Worm (Caenorhabditis elegans) whole organism, L1 larva: ENCODE data around the gene srt-6.
A peak's percentile ranks its signal among the peaks of the same experiment; 100 is the strongest.
"Not testable (repeated sequence)": the region's sequence is repeated elsewhere in the genome, so short reads cannot be mapped to it uniquely, and the experiment has no call there.

Experiments used
- C04F5.9 ChIP-seq: sonication (generic microtip); optimal IDR thresholded peaks from 2 replicates; lab custom pipeline; 2016; ENCODE audit warnings: missing genetic modification characterization, missing compliant biosample characterization
- C16A3.4 ChIP-seq: fragments of 150-350 bp; optimal IDR thresholded peaks from 2 replicates; lab custom pipeline; 2014; ENCODE audit warnings: missing biosample characterization, missing genetic modification characterization
- C34B4.2 ChIP-seq: sonication (generic microtip); optimal IDR thresholded peaks from 2 replicates; lab custom pipeline; 2017; ENCODE audit warnings: mild to moderate bottlenecking, missing genetic modification characterization, missing compliant biosample characterization
- F16B12.6 ChIP-seq: fragments of 150-350 bp; optimal IDR thresholded peaks from 2 replicates; lab custom pipeline; 2014; ENCODE audit warnings: missing biosample characterization, missing genetic modification characterization
- Y116A8C.19 ChIP-seq: sonication (generic microtip); optimal IDR thresholded peaks from 2 replicates; lab custom pipeline; 2016; ENCODE audit warnings: missing compliant biosample characterization, missing genetic modification characterization, borderline replicate concordance
- aha-1 ChIP-seq: fragments of 150-350 bp; optimal IDR thresholded peaks from 2 replicates; lab custom pipeline; 2014; ENCODE audit warnings: missing biosample characterization, missing genetic modification characterization
- aly-2 ChIP-seq: fragments of 150-350 bp; optimal IDR thresholded peaks from 2 replicates; lab custom pipeline; 2014; ENCODE audit warnings: missing biosample characterization, missing genetic modification characterization
- ceh-63 ChIP-seq: fragments of 200-800 bp; sonication (Bioruptor generic); optimal IDR thresholded peaks from 2 replicates; lab custom pipeline; 2018; ENCODE audit warnings: mild to moderate bottlenecking, missing genetic modification characterization, missing compliant biosample characterization
- ceh-82 ChIP-seq, 3 experiments: fragments of 150-350 bp in 1 of 3; sonication (generic microtip) in 2 of 3; optimal IDR thresholded peaks; 2 replicates each; lab custom pipeline; 2014 to 2017; ENCODE audit warnings: missing biosample characterization in 3 of 3, missing genetic modification characterization in 3 of 3
- ceh-90 ChIP-seq: sonication (generic microtip); optimal IDR thresholded peaks from 2 replicates; lab custom pipeline; 2016; ENCODE audit warnings: missing genetic modification characterization, missing compliant biosample characterization
- dsc-1 ChIP-seq: sonication (generic microtip); optimal IDR thresholded peaks from 2 replicates; lab custom pipeline; 2016; ENCODE audit warnings: mild to moderate bottlenecking, missing genetic modification characterization, missing compliant biosample characterization
- efl-1 ChIP-seq, 4 experiments: fragments of 150-350 bp; optimal IDR thresholded peaks in 3 of 4; peaks in 1 of 4; 1 replicate in 1 of 4; 2 replicates in 3 of 4; lab custom pipeline; 2014; ENCODE audit warnings: missing biosample characterization in 2 of 4, missing genetic modification characterization in 2 of 4, missing genetic modification reagents in 2 of 4
- egl-13 ChIP-seq: sonication (generic microtip); optimal IDR thresholded peaks from 2 replicates; lab custom pipeline; 2016; ENCODE audit warnings: missing genotype, missing genetic modification reagents, missing genetic modification characterization, missing compliant biosample characterization
- elt-2 ChIP-seq: sonication (generic microtip); optimal IDR thresholded peaks from 2 replicates; lab custom pipeline; 2016; ENCODE audit warnings: missing genetic modification characterization, mild to moderate bottlenecking, inconsistent platforms, missing compliant biosample characterization, missing genetic modification reagents
- elt-3 ChIP-seq, 6 experiments: fragments of 150-350 bp in 1 of 6; sonication (generic microtip); optimal IDR thresholded peaks; 2 replicates each; lab custom pipeline; 2017 to 2018; ENCODE audit warnings: missing biosample characterization in 6 of 6, missing genetic modification characterization in 6 of 6, inconsistent platforms in 1 of 6
- ets-5 ChIP-seq: fragments of 200-800 bp; sonication (Bioruptor generic); IDR thresholded peaks from 2 replicates; pipeline ENCODE4 v1.3.6; 2022; ENCODE audit warnings: missing genetic modification characterization, missing compliant biosample characterization
- fkh-4 ChIP-seq: sonication (generic microtip); optimal IDR thresholded peaks from 2 replicates; lab custom pipeline; 2016; ENCODE audit warnings: missing compliant biosample characterization, missing genetic modification characterization, borderline replicate concordance
- fos-1 ChIP-seq: fragments of 150-350 bp; optimal IDR thresholded peaks from 2 replicates; lab custom pipeline; 2014; ENCODE audit warnings: missing biosample characterization, missing genetic modification characterization
- irx-1 ChIP-seq: sonication (generic microtip); optimal IDR thresholded peaks from 2 replicates; lab custom pipeline; 2016; ENCODE audit warnings: missing genetic modification characterization, missing compliant biosample characterization
- isw-1 ChIP-seq: fragments of 200-800 bp; sonication (Bioruptor generic); IDR thresholded peaks from 2 replicates; pipeline ENCODE4 v1.3.6; 2022; ENCODE audit warnings: missing genetic modification characterization, missing compliant biosample characterization
- jun-1 ChIP-seq: fragments of 150-350 bp; optimal IDR thresholded peaks from 2 replicates; lab custom pipeline; 2014; ENCODE audit warnings: missing biosample characterization, missing genetic modification reagents, missing genetic modification characterization
- lin-13 ChIP-seq: fragments of 150-350 bp; optimal IDR thresholded peaks from 2 replicates; lab custom pipeline; 2014; ENCODE audit warnings: missing biosample characterization, missing genetic modification reagents, missing genetic modification characterization
- lin-14 ChIP-seq: fragments of 200-800 bp; sonication (Bioruptor generic); optimal IDR thresholded peaks from 2 replicates; lab custom pipeline; 2018; ENCODE audit warnings: mild to moderate bottlenecking, missing genetic modification characterization, moderate library complexity, missing compliant biosample characterization
- lin-35 ChIP-seq, 2 experiments: fragments of 150-350 bp; optimal IDR thresholded peaks; 2 replicates each; lab custom pipeline; 2014; ENCODE audit warnings: missing biosample characterization in 2 of 2, missing genetic modification characterization in 2 of 2, missing genetic modification reagents in 2 of 2
- mab-9 ChIP-seq: fragments of 200-800 bp; sonication (Bioruptor generic); IDR thresholded peaks from 2 replicates; pipeline ENCODE4 v1.3.6; 2022; ENCODE audit warnings: missing genetic modification reagents, missing genetic modification characterization, missing compliant biosample characterization
- mef-2 ChIP-seq: fragments of 150-350 bp; optimal IDR thresholded peaks from 2 replicates; lab custom pipeline; 2014; ENCODE audit warnings: missing biosample characterization, missing genetic modification characterization
- nhr-11 ChIP-seq: fragments of 150-350 bp; optimal IDR thresholded peaks from 2 replicates; lab custom pipeline; 2014; ENCODE audit warnings: missing biosample characterization, missing genetic modification characterization
- nhr-12 ChIP-seq: sonication (generic microtip); optimal IDR thresholded peaks from 2 replicates; lab custom pipeline; 2017; ENCODE audit warnings: missing biosample characterization, missing genetic modification characterization
- nhr-19 ChIP-seq: fragments of 200-800 bp; sonication (Bioruptor generic); conservative IDR thresholded peaks from 2 replicates; pipeline ENCODE4 v1.3.6; 2022; ENCODE audit warnings: missing genetic modification characterization, missing compliant biosample characterization
- nhr-237 ChIP-seq: fragments of 150-350 bp; optimal IDR thresholded peaks from 2 replicates; lab custom pipeline; 2014; ENCODE audit warnings: missing biosample characterization, missing genetic modification characterization
- nhr-28 ChIP-seq: fragments of 150-350 bp; optimal IDR thresholded peaks from 2 replicates; lab custom pipeline; 2014; ENCODE audit warnings: missing biosample characterization, missing genetic modification characterization
- nhr-76 ChIP-seq: sonication (generic microtip); optimal IDR thresholded peaks from 2 replicates; lab custom pipeline; 2017; ENCODE audit warnings: missing biosample characterization, missing genetic modification characterization
- pqm-1 ChIP-seq: sonication (generic microtip); optimal IDR thresholded peaks from 3 replicates; lab custom pipeline; 2017; ENCODE audit warnings: missing biosample characterization, missing genetic modification characterization
- rnt-1 ChIP-seq: sonication (generic microtip); optimal IDR thresholded peaks from 2 replicates; lab custom pipeline; 2016; ENCODE audit warnings: mild to moderate bottlenecking, missing genetic modification characterization, moderate library complexity, missing compliant biosample characterization
- sox-4 ChIP-seq: sonication (generic microtip); optimal IDR thresholded peaks from 2 replicates; lab custom pipeline; 2016; ENCODE audit warnings: missing genetic modification characterization, missing compliant biosample characterization
- sup-37 ChIP-seq: fragments of 200-800 bp; sonication (Bioruptor generic); optimal IDR thresholded peaks from 2 replicates; lab custom pipeline; 2018; ENCODE audit warnings: mild to moderate bottlenecking, missing genetic modification characterization, missing compliant biosample characterization
- swsn-7 ChIP-seq: sonication (generic microtip); optimal IDR thresholded peaks from 2 replicates; lab custom pipeline; 2016; ENCODE audit warnings: missing genetic modification characterization, missing compliant biosample characterization
- tlp-1 ChIP-seq: fragments of 150-350 bp; optimal IDR thresholded peaks from 2 replicates; lab custom pipeline; 2014; ENCODE audit warnings: missing biosample characterization, missing genetic modification characterization
- unc-98 ChIP-seq: fragments of 200-800 bp; sonication (Bioruptor generic); IDR thresholded peaks from 2 replicates; pipeline ENCODE4 v1.3.6; 2022; ENCODE audit warnings: missing genetic modification characterization, missing compliant biosample characterization
- xbp-1 ChIP-seq: sonication (generic microtip); optimal IDR thresholded peaks from 2 replicates; lab custom pipeline; 2016; ENCODE audit warnings: missing genetic modification characterization, missing compliant biosample characterization
- zip-4 ChIP-seq: fragments of 200-800 bp; sonication (Bioruptor generic); optimal IDR thresholded peaks from 2 replicates; lab custom pipeline; 2018; ENCODE audit warnings: mild to moderate bottlenecking, missing genetic modification characterization, moderate library complexity, missing compliant biosample characterization
- ztf-4 ChIP-seq: fragments of 150-350 bp; optimal IDR thresholded peaks from 2 replicates; lab custom pipeline; 2014; ENCODE audit warnings: missing biosample characterization, missing genetic modification characterization

srt-6 gene

ce11 chrV:7444331-7444730, 35.7 kb upstream of the srt-6 start, which contains the start of gene nhr-141:
Gene nhr-141 (plus strand): TSS chrV:7444661.
- not testable (repeated sequence) for TF ChIP-seq mef-2, F16B12.6, C16A3.4 (tag; lab: Kevin White, UChicago)
- TF ChIP-seq, all 84 proteins: peak for 0; not testable (repeated sequence) for 84

DNA sequence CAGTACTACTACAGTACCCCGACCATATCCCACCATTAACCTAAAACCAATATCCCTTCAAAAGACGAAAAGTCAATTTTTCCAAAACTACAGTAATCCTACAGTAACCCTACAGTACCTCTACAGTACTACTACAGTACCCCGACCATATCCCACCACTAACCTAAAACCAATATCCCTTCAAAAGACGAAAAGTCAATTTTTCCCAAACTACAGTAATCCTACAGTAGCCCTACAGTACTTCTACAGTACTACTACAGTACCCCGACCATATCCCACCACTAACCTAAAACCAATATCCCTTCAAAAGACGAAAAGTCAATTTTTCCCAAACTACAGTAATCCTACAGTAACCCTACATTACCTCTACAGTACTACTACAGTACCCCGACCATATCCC, 34.9 kb upstream of the srt-6 start:
- TF ChIP-seq unc-98 (GFP tag; lab: Robert Waterston, UW) (peak; percentile 53; the same call in 1 of the 2 replicates), ets-5 (0 out of 2 replicates have a peak, but pooled peaks have one; percentile 52), mab-9 (GFP tag; lab: Robert Waterston, UW) (peak; percentile 75)

ce11 chrV:7439807-7440206, 31.2 kb upstream of the srt-6 start, which contains the start of gene try-13:
Gene try-13 (plus strand): TSS chrV:7440107.
- no peak for TF ChIP-seq C04F5.9
- no peak for TF ChIP-seq efl-1 (optimal IDR thresholded peaks at IDR 0.05; lab: Kevin White, UChicago)
- TF ChIP-seq efl-1 (GFP tag; optimal IDR thresholded peaks at IDR 0.05 in 1 of 2; lab: Kevin White, UChicago) = peak in 1 of 2 experiments; percentile 36

DNA sequence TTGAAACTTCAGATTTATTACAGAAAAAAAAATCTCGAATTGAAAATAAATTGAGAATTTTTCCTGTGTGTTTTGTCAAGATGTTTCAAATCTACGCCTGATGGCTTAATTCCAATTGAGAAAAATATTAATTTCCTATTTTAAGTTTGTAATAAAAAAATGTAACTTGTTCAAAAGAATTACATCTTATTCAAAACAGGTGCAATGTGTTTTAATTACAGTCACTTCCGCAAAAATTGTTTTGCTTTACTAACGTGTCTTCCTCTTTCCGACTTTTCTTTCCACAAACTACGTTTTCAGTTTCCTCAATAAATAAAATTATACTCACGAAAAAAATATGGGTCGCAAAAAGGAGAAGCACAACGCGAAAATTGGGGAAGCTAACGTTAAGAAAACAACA, 29.4 kb upstream of the srt-6 start, which contains the start of gene F25E5.16:
Gene F25E5.16 (plus strand): TSS at position 301 of the 400 bp plus-strand sequence.
- TF ChIP-seq rnt-1 (tag; lab: Kevin White, UChicago) = no peak
- no peak for TF ChIP-seq nhr-76
- TF ChIP-seq efl-1 (optimal IDR thresholded peaks at IDR 0.05; lab: Kevin White, UChicago) = no peak
- peak in 1 of 2 experiments; percentile 58 for TF ChIP-seq efl-1 (GFP tag; optimal IDR thresholded peaks at IDR 0.05 in 1 of 2; lab: Kevin White, UChicago)
- TF ChIP-seq, all 84 proteins: peak for 1

ce11 chrV:7437538-7437937, 28.9 kb upstream of the srt-6 start, which contains the start of gene F25E5.9:
Gene F25E5.9 (minus strand): TSS chrV:7437919.
- no peak for TF ChIP-seq C34B4.2 (tag; lab: Kevin White, UChicago)
- no peak; the same call in 1 of the 2 replicates for TF ChIP-seq nhr-19 (GFP tag; lab: Robert Waterston, UW)
- peak; percentile 2 for TF ChIP-seq dsc-1 (tag; lab: Kevin White, UChicago)
- TF ChIP-seq nhr-12 (tag; lab: Kevin White, UChicago) = no peak
- no peak for TF ChIP-seq nhr-28 (tag; lab: Kevin White, UChicago)
- no peak for TF ChIP-seq F16B12.6 (tag; lab: Kevin White, UChicago)
- no peak for TF ChIP-seq ztf-4 (tag; lab: Kevin White, UChicago)
- TF ChIP-seq aly-2 = no peak
- no peak for TF ChIP-seq elt-3 (tag; optimal IDR thresholded peaks at IDR 0.05; lab: Kevin White, UChicago)
- no peak for TF ChIP-seq isw-1 (GFP tag; lab: Robert Waterston, UW)
- no peak for TF ChIP-seq pqm-1 (tag; lab: Kevin White, UChicago)
- no peak for TF ChIP-seq irx-1
- TF ChIP-seq ceh-90 = no peak
- no peak for TF ChIP-seq ceh-63 (GFP tag; lab: Kevin White, UChicago)
- no peak for TF ChIP-seq jun-1 (tag; lab: Kevin White, UChicago)
- peak in 1 of 2 experiments; percentile 11 for TF ChIP-seq efl-1 (optimal IDR thresholded peaks at IDR 0.05; lab: Kevin White, UChicago)
- TF ChIP-seq efl-1 (GFP tag; optimal IDR thresholded peaks at IDR 0.05 in 1 of 2; lab: Kevin White, UChicago) = no peak
- no peak for TF ChIP-seq egl-13 (tag; lab: Kevin White, UChicago)
- no peak for TF ChIP-seq nhr-11 (tag; lab: Kevin White, UChicago)
- no peak for TF ChIP-seq rnt-1 (tag; lab: Kevin White, UChicago)
- no peak for TF ChIP-seq fkh-4 (tag; lab: Kevin White, UChicago)
- TF ChIP-seq C04F5.9 = no peak
- TF ChIP-seq Y116A8C.19 (tag; lab: Kevin White, UChicago) = no peak
- TF ChIP-seq xbp-1 (tag; lab: Kevin White, UChicago) = no peak
- peak in 1 of 3 experiments; percentile 25 for TF ChIP-seq ceh-82 (tag; optimal IDR thresholded peaks at IDR 0.05; lab: Kevin White, UChicago)
- TF ChIP-seq mef-2 (tag; lab: Kevin White, UChicago) = no peak
- no peak for TF ChIP-seq elt-2 (tag; lab: Kevin White, UChicago)
- no peak for TF ChIP-seq aha-1 (tag; lab: Kevin White, UChicago)
- no peak for TF ChIP-seq tlp-1
- no peak for TF ChIP-seq sox-4 (tag; lab: Kevin White, UChicago)
- TF ChIP-seq lin-13 = no peak
- no peak for TF ChIP-seq lin-35 (GFP tag; optimal IDR thresholded peaks at IDR 0.05; lab: Kevin White, UChicago)
- TF ChIP-seq nhr-237 (tag; lab: Kevin White, UChicago) = no peak
- TF ChIP-seq lin-14 = peak; percentile 86
- TF ChIP-seq swsn-7 (tag; lab: Kevin White, UChicago) = no peak
- TF ChIP-seq ets-5 = no peak
- no peak for TF ChIP-seq sup-37 (GFP tag; lab: Kevin White, UChicago)
- no peak for TF ChIP-seq nhr-76
- no peak for TF ChIP-seq zip-4 (GFP tag; lab: Kevin White, UChicago)
- TF ChIP-seq fos-1 (tag; lab: Kevin White, UChicago) = no peak
